Worm (Caenorhabditis elegans): Measurements from ENCODE around the gene sec-15.

DNA sequence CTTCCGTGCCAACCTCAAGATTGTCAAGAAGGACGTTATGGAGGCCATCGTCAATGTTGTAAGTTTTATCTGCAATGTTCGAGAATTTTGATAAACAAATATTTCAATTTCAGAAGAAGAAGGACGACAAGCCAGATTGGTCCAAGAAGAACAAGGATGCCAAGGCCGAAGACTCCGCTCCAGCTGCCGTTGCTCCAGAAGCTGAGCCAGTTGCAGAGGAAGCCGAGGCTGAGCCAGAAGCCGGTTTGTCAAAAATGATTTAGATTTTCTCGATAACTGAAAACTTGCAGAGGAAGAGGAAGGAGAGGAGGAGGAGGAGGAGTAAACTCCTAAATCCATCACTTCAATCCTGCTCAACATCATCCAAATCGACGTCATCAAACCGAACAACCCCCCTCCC, 45.4 kb downstream of the sec-15 start:
- TF ChIP-seq hpl-2 (GFP tag; optimal IDR thresholded peaks at IDR 0.05) (no peak), alr-1 (tag; optimal IDR thresholded peaks at IDR 0.05; ENCODE audit: borderline replicate concordance) (no peak)

Measured in whole organism, L1 larva.